Worm (Caenorhabditis elegans): Measurements from ENCODE around the gene tftc-5.

tftc-5 gene

ce11 chrIII:3976992-3977391, 45.0 kb upstream of the tftc-5 start:
- TF ChIP-seq nhr-27 (tag; optimal IDR thresholded peaks at IDR 0.05) (no peak), cebp-1 (GFP tag; IDR thresholded peaks at IDR 0.05) (no peak), cebp-1 (tag; optimal IDR thresholded peaks at IDR 0.05) (peak; percentile 45), nhr-80 (tag; optimal IDR thresholded peaks at IDR 0.05) (peak; percentile 10), egl-44 (GFP tag; IDR thresholded peaks at IDR 0.05) (no peak), madf-10 (tag; optimal IDR thresholded peaks at IDR 0.05) (no peak), attf-5 (GFP tag; optimal IDR thresholded peaks at IDR 0.05) (peak; percentile 26), ccch-3 (GFP tag; optimal IDR thresholded peaks at IDR 0.05) (no peak), egrh-3 (GFP tag; IDR thresholded peaks at IDR 0.05) (peak; percentile 58; the same call in 1 of the 2 replicates)

- TF ChIP-seq attf-6 (GFP tag; IDR thresholded peaks at IDR 0.05) = no peak
- no peak for TF ChIP-seq attf-5 (GFP tag; optimal IDR thresholded peaks at IDR 0.05)
- TF ChIP-seq attf-3 (GFP tag; conservative IDR thresholded peaks at IDR 0.05) = no peak
- TF ChIP-seq ceh-79 (tag; optimal IDR thresholded peaks at IDR 0.05) = no peak
- no peak for TF ChIP-seq F55B11.4 (tag; optimal IDR thresholded peaks at IDR 0.05; ENCODE audit: borderline replicate concordance, insufficient read depth)
Observed at ce11 chrIII:3978438-3978837, 43.5 kb upstream of the tftc-5 start.

- no peak for TF ChIP-seq madf-8 (GFP tag; conservative IDR thresholded peaks at IDR 0.05)
- no peak for TF ChIP-seq ceh-79 (tag; optimal IDR thresholded peaks at IDR 0.05)
- TF ChIP-seq xnd-1 (tag; optimal IDR thresholded peaks at IDR 0.05) = no peak
- no peak; the same call in 1 of the 2 replicates for TF ChIP-seq mcd-1 (GFP tag; IDR thresholded peaks at IDR 0.05)
- peak; percentile 36 for TF ChIP-seq madf-10 (tag; optimal IDR thresholded peaks at IDR 0.05)
- no peak for TF ChIP-seq sptf-2 (GFP tag; optimal IDR thresholded peaks at IDR 0.05)
- TF ChIP-seq K12H6.12 (tag; optimal IDR thresholded peaks at IDR 0.05) = peak; percentile 69
- no peak for TF ChIP-seq snpc-1.1 (tag; optimal IDR thresholded peaks at IDR 0.05; ENCODE audit: insufficient read depth)
- TF ChIP-seq attf-6 (GFP tag; IDR thresholded peaks at IDR 0.05) = no peak
- TF ChIP-seq ztf-6 (GFP tag; IDR thresholded peaks at IDR 0.05) = no peak
- no peak for TF ChIP-seq ztf-3 (GFP tag; optimal IDR thresholded peaks at IDR 0.05)
- TF ChIP-seq Y67H2A.10 (GFP tag; conservative IDR thresholded peaks at IDR 0.05) = no peak
- 0 out of 2 replicates have a peak, but pooled peaks have one; percentile 19 for TF ChIP-seq lin-26 (GFP tag; IDR thresholded peaks at IDR 0.05)
- TF ChIP-seq F57A8.1 (GFP tag; optimal IDR thresholded peaks at IDR 0.05) = no peak
- peak; percentile 58 for TF ChIP-seq ztf-26 (tag; optimal IDR thresholded peaks at IDR 0.05)
- peak; percentile 83; the same call in 1 of the 2 replicates for TF ChIP-seq hmg-1.2 (GFP tag; IDR thresholded peaks at IDR 0.05)
- TF ChIP-seq F10E7.11 (tag; optimal IDR thresholded peaks at IDR 0.05) = no peak
- TF ChIP-seq chd-7 (tag; optimal IDR thresholded peaks at IDR 0.05) = peak; percentile 40
- TF ChIP-seq mxl-1 (tag; optimal IDR thresholded peaks at IDR 0.05) = no peak
- peak; percentile 77 for TF ChIP-seq attf-5 (GFP tag; optimal IDR thresholded peaks at IDR 0.05)
- no peak for TF ChIP-seq let-526 (GFP tag; IDR thresholded peaks at IDR 0.05)
- no peak for TF ChIP-seq ZK185.1 (tag; optimal IDR thresholded peaks at IDR 0.05; ENCODE audit: poor library complexity, severe bottlenecking)
- TF ChIP-seq D2030.7 (GFP tag; IDR thresholded peaks at IDR 0.05) = no peak
- peak; percentile 15 for TF ChIP-seq ceh-27 (GFP tag; optimal IDR thresholded peaks at IDR 0.05)
- no peak for TF ChIP-seq ceh-100 (GFP tag; IDR thresholded peaks at IDR 0.05)
- TF ChIP-seq ztf-25 (GFP tag; IDR thresholded peaks at IDR 0.05) = no peak
- TF ChIP-seq tlf-1 (GFP tag; optimal IDR thresholded peaks at IDR 0.05) = no peak
- no peak for TF ChIP-seq hlh-12 (tag; optimal IDR thresholded peaks at IDR 0.05)
- no peak for TF ChIP-seq hrde-1 (tag; optimal IDR thresholded peaks at IDR 0.05; ENCODE audit: borderline replicate concordance)
- no peak for TF ChIP-seq T07F8.4 (tag; optimal IDR thresholded peaks at IDR 0.05)
- no peak for TF ChIP-seq F23B12.7 (tag; optimal IDR thresholded peaks at IDR 0.05; ENCODE audit: insufficient read depth)
- no peak for TF ChIP-seq Y53F4B.3 (GFP tag; IDR thresholded peaks at IDR 0.05)
- no peak for TF ChIP-seq F33H1.4 (GFP tag; IDR thresholded peaks at IDR 0.05)
- TF ChIP-seq K11D2.4 (GFP tag; IDR thresholded peaks at IDR 0.05) = peak; percentile 71; the same call in 1 of the 2 replicates
- no peak for TF ChIP-seq ceh-58 (GFP tag; IDR thresholded peaks at IDR 0.05)
- TF ChIP-seq nhr-80 (tag; optimal IDR thresholded peaks at IDR 0.05) = peak; percentile 70
Observed at ce11 chrIII:3979980-3980631, 41.9 kb upstream of the tftc-5 start.

All from whole organism, young adult.